Worm (Caenorhabditis elegans) whole organism, midembryonic: ENCODE results near the gene B0035.18.

Source experiments
- T22C8.4 ChIP-seq: fragments of 200-800 bp; sonication (Bioruptor generic); IDR thresholded peaks from 2 replicates; pipeline ENCODE4 v1.3.6; 2022; ENCODE audit warnings: missing genetic modification characterization, missing compliant biosample characterization
- cog-1 ChIP-seq: sonication (generic microtip); optimal IDR thresholded peaks from 2 replicates; lab custom pipeline; 2016; ENCODE audit warnings: missing genetic modification characterization, missing compliant biosample characterization
- flt-1 ChIP-seq: fragments of 200-800 bp; sonication (Bioruptor generic); IDR thresholded peaks from 2 replicates; pipeline ENCODE4 v1.3.6; 2022; ENCODE audit warnings: missing genetic modification characterization, missing compliant biosample characterization
- klf-2 ChIP-seq: fragments of 200-800 bp; sonication (Bioruptor generic); conservative IDR thresholded peaks from 2 replicates; pipeline ENCODE4 v1.3.6; 2022; ENCODE audit warnings: missing genetic modification reagents, missing genetic modification characterization, missing compliant biosample characterization
- med-1 ChIP-seq: sonication (generic microtip); optimal IDR thresholded peaks from 2 replicates; lab custom pipeline; 2017; ENCODE audit warnings: missing genetic modification characterization, mild to moderate bottlenecking, missing compliant biosample characterization, antibody characterized with exemption, missing genetic modification reagents; ENCODE audit not compliant: insufficient read depth
- ref-1 ChIP-seq: fragments of 200-800 bp; sonication (Bioruptor generic); conservative IDR thresholded peaks from 2 replicates; pipeline ENCODE4 v1.3.6; 2022; ENCODE audit warnings: missing genetic modification reagents, missing genetic modification characterization, missing compliant biosample characterization
- tab-1 ChIP-seq: fragments of 200-800 bp; sonication (Bioruptor generic); IDR thresholded peaks from 2 replicates; pipeline ENCODE4 v1.3.6; 2022; ENCODE audit warnings: missing genetic modification characterization, missing compliant biosample characterization
- ztf-23 ChIP-seq: fragments of 200-800 bp; sonication (Bioruptor generic); IDR thresholded peaks from 2 replicates; pipeline ENCODE4 v1.3.6; 2022; ENCODE audit warnings: missing genetic modification reagents, missing genetic modification characterization, missing compliant biosample characterization
- ztf-29 ChIP-seq: fragments of 200-800 bp; sonication (Bioruptor generic); IDR thresholded peaks from 2 replicates; pipeline ENCODE4 v1.3.6; 2022; ENCODE audit warnings: missing genetic modification reagents, missing genetic modification characterization, missing compliant biosample characterization

B0035.18 gene

ce11 chrIV:11340735-11341443 is 20.8 kb downstream of the B0035.18 start:
- TF ChIP-seq flt-1 (GFP tag; lab: Robert Waterston, UW) (no peak), tab-1 (GFP tag; lab: Robert Waterston, UW) (no peak), ztf-29 (GFP tag; lab: Robert Waterston, UW) (no peak)

- TF ChIP-seq tab-1 (GFP tag; lab: Robert Waterston, UW) = no peak
- TF ChIP-seq ref-1 (GFP tag; lab: Robert Waterston, UW) = no peak
- TF ChIP-seq ztf-29 (GFP tag; lab: Robert Waterston, UW) = no peak
- no peak for TF ChIP-seq cog-1 (tag; lab: Kevin White, UChicago)
- TF ChIP-seq T22C8.4 (GFP tag; lab: Robert Waterston, UW) = no peak
- no peak for TF ChIP-seq ztf-23 (GFP tag; lab: Robert Waterston, UW)
- no peak for TF ChIP-seq med-1 (GFP tag; lab: Kevin White, UChicago)
- no peak for TF ChIP-seq flt-1 (GFP tag; lab: Robert Waterston, UW)
- TF ChIP-seq klf-2 (GFP tag; lab: Robert Waterston, UW) = no peak
Measured at ce11 chrIV:11344288-11344687, 24.2 kb downstream of the B0035.18 start.

- TF ChIP-seq med-1 (GFP tag; lab: Kevin White, UChicago) (no peak), ref-1 (GFP tag; lab: Robert Waterston, UW) (no peak), ztf-29 (GFP tag; lab: Robert Waterston, UW) (no peak), klf-2 (GFP tag; lab: Robert Waterston, UW) (no peak), cog-1 (tag; lab: Kevin White, UChicago) (no peak), T22C8.4 (GFP tag; lab: Robert Waterston, UW) (no peak), tab-1 (GFP tag; lab: Robert Waterston, UW) (no peak), flt-1 (GFP tag; lab: Robert Waterston, UW) (no peak), ztf-23 (GFP tag; lab: Robert Waterston, UW) (no peak)
Measured at ce11 chrIV:11347275-11347674, 27.2 kb downstream of the B0035.18 start.

DNA sequence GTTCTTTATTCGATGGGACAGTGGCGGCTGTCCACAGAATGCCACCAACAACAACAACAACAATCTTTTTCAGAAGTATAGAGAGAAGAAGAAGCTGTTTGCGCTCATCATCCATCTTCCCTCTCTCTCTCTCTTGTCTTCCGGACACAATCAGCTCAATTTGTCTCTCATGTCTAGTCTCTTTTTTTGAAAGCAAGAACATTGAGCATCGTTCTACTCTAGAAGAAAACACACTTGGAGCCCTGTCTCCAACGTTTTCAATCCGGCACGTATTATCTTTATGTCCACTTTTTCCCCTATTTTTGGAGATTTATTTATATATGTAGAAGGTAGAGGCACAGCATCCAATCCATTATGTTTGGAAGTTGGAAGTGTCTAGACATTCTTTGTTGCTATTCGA is 28.7 kb downstream of the B0035.18 start:
- TF ChIP-seq ref-1 (GFP tag; lab: Robert Waterston, UW) (no peak), cog-1 (tag; lab: Kevin White, UChicago) (no peak), tab-1 (GFP tag; lab: Robert Waterston, UW) (no peak), med-1 (GFP tag; lab: Kevin White, UChicago) (no peak), flt-1 (GFP tag; lab: Robert Waterston, UW) (no peak), ztf-23 (GFP tag; lab: Robert Waterston, UW) (no peak)

DNA sequence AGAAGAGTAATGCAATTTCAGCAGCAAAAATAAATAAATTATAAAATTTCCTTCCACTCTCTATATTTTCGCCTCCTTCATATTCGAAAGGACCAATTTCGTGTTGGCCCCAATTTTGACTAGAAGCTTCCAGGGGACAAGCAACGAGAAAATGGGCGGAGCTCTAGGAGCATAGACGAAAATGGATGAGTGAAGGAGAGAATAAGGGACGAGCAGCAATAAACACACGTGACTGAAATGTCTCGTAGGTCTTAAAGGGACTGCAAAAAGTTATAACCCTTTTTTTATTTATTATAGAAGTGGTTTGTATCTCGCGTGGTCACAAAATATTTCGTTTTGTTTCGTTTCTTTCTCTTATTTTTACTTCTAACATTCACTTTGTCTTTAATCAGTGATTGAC is 29.6 kb downstream of the B0035.18 start:
- no peak for TF ChIP-seq T22C8.4 (GFP tag; lab: Robert Waterston, UW)
- TF ChIP-seq tab-1 (GFP tag; lab: Robert Waterston, UW) = no peak
- no peak for TF ChIP-seq med-1 (GFP tag; lab: Kevin White, UChicago)
- no peak for TF ChIP-seq ztf-29 (GFP tag; lab: Robert Waterston, UW)
- TF ChIP-seq ref-1 (GFP tag; lab: Robert Waterston, UW) = no peak
- TF ChIP-seq cog-1 (tag; lab: Kevin White, UChicago) = no peak
- TF ChIP-seq ztf-23 (GFP tag; lab: Robert Waterston, UW) = no peak
- no peak for TF ChIP-seq klf-2 (GFP tag; lab: Robert Waterston, UW)
- TF ChIP-seq flt-1 (GFP tag; lab: Robert Waterston, UW) = no peak

ce11 chrIV:11350809-11351208 is 30.7 kb downstream of the B0035.18 start:
- TF ChIP-seq flt-1 (GFP tag; lab: Robert Waterston, UW) (no peak), med-1 (GFP tag; lab: Kevin White, UChicago) (no peak)

- no peak for TF ChIP-seq klf-2 (GFP tag; lab: Robert Waterston, UW)
- TF ChIP-seq ztf-29 (GFP tag; lab: Robert Waterston, UW) = no peak
- TF ChIP-seq T22C8.4 (GFP tag; lab: Robert Waterston, UW) = no peak
- TF ChIP-seq med-1 (GFP tag; lab: Kevin White, UChicago) = no peak
- TF ChIP-seq tab-1 (GFP tag; lab: Robert Waterston, UW) = no peak
- TF ChIP-seq cog-1 (tag; lab: Kevin White, UChicago) = no peak
- TF ChIP-seq ref-1 (GFP tag; lab: Robert Waterston, UW) = no peak
- TF ChIP-seq ztf-23 (GFP tag; lab: Robert Waterston, UW) = no peak
- TF ChIP-seq flt-1 (GFP tag; lab: Robert Waterston, UW) = no peak
Measured at ce11 chrIV:11351563-11351962, 31.5 kb downstream of the B0035.18 start.

- TF ChIP-seq ref-1 (GFP tag; lab: Robert Waterston, UW) = no peak
- TF ChIP-seq cog-1 (tag; lab: Kevin White, UChicago) = no peak
- no peak for TF ChIP-seq ztf-29 (GFP tag; lab: Robert Waterston, UW)
- TF ChIP-seq ztf-23 (GFP tag; lab: Robert Waterston, UW) = no peak
- TF ChIP-seq klf-2 (GFP tag; lab: Robert Waterston, UW) = no peak
- TF ChIP-seq med-1 (GFP tag; lab: Kevin White, UChicago) = no peak
- TF ChIP-seq flt-1 (GFP tag; lab: Robert Waterston, UW) = no peak
- no peak for TF ChIP-seq tab-1 (GFP tag; lab: Robert Waterston, UW)
- no peak for TF ChIP-seq T22C8.4 (GFP tag; lab: Robert Waterston, UW)
Measured at ce11 chrIV:11352768-11353167, 32.7 kb downstream of the B0035.18 start.

ce11 chrIV:11353946-11354458 is 33.9 kb downstream of the B0035.18 start, which contains the start of gene T01G1.2:
TSS of gene T01G1.2 (plus strand) at chrIV:11354408.
- TF ChIP-seq med-1 (GFP tag; lab: Kevin White, UChicago) = no peak
- TF ChIP-seq ztf-23 (GFP tag; lab: Robert Waterston, UW) = no peak
- no peak for TF ChIP-seq cog-1 (tag; lab: Kevin White, UChicago)
- TF ChIP-seq ztf-29 (GFP tag; lab: Robert Waterston, UW) = no peak
- TF ChIP-seq tab-1 (GFP tag; lab: Robert Waterston, UW) = no peak
- no peak for TF ChIP-seq klf-2 (GFP tag; lab: Robert Waterston, UW)
- TF ChIP-seq flt-1 (GFP tag; lab: Robert Waterston, UW) = no peak
- TF ChIP-seq T22C8.4 (GFP tag; lab: Robert Waterston, UW) = no peak
- TF ChIP-seq ref-1 (GFP tag; lab: Robert Waterston, UW) = no peak
